Comparison of ENCODE assay signal across 2 worm cellular contexts in genomic region chrIV:13755619-13756018, ce11.
TF ChIP-seq lines count a peak whose summit lies in the region.

No protein-coding gene starts in this region.

TF ChIP-seq in whole organism, L4 larva, 104 proteins besides CTCF, POLR2A, EP300 and RAD21:
- TF ChIP-seq D1046.2 (GFP tag; IDR thresholded peaks at IDR 0.05; lab: Robert Waterston, UW) = no peak
- no peak for TF ChIP-seq lin-29 (GFP tag; IDR thresholded peaks at IDR 0.05; lab: Robert Waterston, UW)
- TF ChIP-seq aha-1 (tag; lab: Kevin White, UChicago) = peak; percentile 90
- no peak for TF ChIP-seq madf-9 (GFP tag; conservative IDR thresholded peaks at IDR 0.05; lab: Robert Waterston, UW)
- no peak for TF ChIP-seq lin-13 (GFP tag; optimal IDR thresholded peaks at IDR 0.05; lab: Kevin White, UChicago)
- no peak for TF ChIP-seq duxl-1 (tag; optimal IDR thresholded peaks at IDR 0.05; lab: Kevin White, UChicago; ENCODE audit: poor library complexity)
- peak in 1 of 2 experiments; percentile 64 for TF ChIP-seq unc-62 (GFP tag; optimal IDR thresholded peaks at IDR 0.05 in 1 of 2; lab: Kevin White, UChicago)
- no peak for TF ChIP-seq unc-62 (tag; optimal IDR thresholded peaks at IDR 0.05; lab: Kevin White, UChicago)

TF ChIP-seq in whole organism, late embryonic, 69 proteins besides CTCF, POLR2A, EP300 and RAD21:
- no peak for TF ChIP-seq ceh-9 (tag; optimal IDR thresholded peaks at IDR 0.05; lab: Kevin White, UChicago)
- TF ChIP-seq nfya-1 (tag; optimal IDR thresholded peaks at IDR 0.05; lab: Kevin White, UChicago) = peak; percentile 52
